Worm (Caenorhabditis elegans) whole organism, young adult: ENCODE data around the gene T07A5.7.

Experiments used
- B0261.1 ChIP-seq: sonication (generic microtip); optimal IDR thresholded peaks from 2 replicates; lab custom pipeline; 2016; ENCODE audit warnings: mild to moderate bottlenecking, missing genetic modification characterization, moderate library complexity, missing compliant biosample characterization
- C17E4.6 ChIP-seq: fragments of 200-800 bp; sonication (Bioruptor generic); IDR thresholded peaks from 2 replicates; pipeline ENCODE4 v1.3.6; 2022; ENCODE audit warnings: missing genetic modification reagents, missing genetic modification characterization, missing compliant biosample characterization
- F33H1.4 ChIP-seq: fragments of 200-800 bp; sonication (Bioruptor generic); IDR thresholded peaks from 2 replicates; pipeline ENCODE4 v1.3.6; 2022; ENCODE audit warnings: missing genetic modification reagents, missing genetic modification characterization, missing compliant biosample characterization
- F39B2.1 ChIP-seq: fragments of 200-800 bp; sonication (Bioruptor generic); IDR thresholded peaks from 2 replicates; pipeline ENCODE4 v1.3.6; 2022; ENCODE audit warnings: missing genetic modification reagents, missing genetic modification characterization, missing compliant biosample characterization
- F57A8.1 ChIP-seq: fragments of 200-800 bp; sonication (Bioruptor generic); optimal IDR thresholded peaks from 2 replicates; lab custom pipeline; 2018; ENCODE audit warnings: mild to moderate bottlenecking, missing genetic modification characterization, moderate library complexity, missing compliant biosample characterization
- K11D2.4 ChIP-seq: fragments of 200-800 bp; sonication (Bioruptor generic); IDR thresholded peaks from 2 replicates; pipeline ENCODE4 v1.3.6; 2022; ENCODE audit warnings: missing genetic modification reagents, missing genetic modification characterization, missing compliant biosample characterization
- Y56A3A.18 ChIP-seq: fragments of 200-800 bp; sonication (Bioruptor generic); IDR thresholded peaks from 2 replicates; pipeline ENCODE4 v1.3.6; 2022; ENCODE audit warnings: missing genetic modification reagents, missing genetic modification characterization, missing compliant biosample characterization
- Y67H2A.10 ChIP-seq: fragments of 200-800 bp; sonication (Bioruptor generic); conservative IDR thresholded peaks from 2 replicates; pipeline ENCODE4 v1.3.6; 2022; ENCODE audit warnings: missing genetic modification reagents, missing genetic modification characterization, missing compliant biosample characterization
- Y79H2A.3 ChIP-seq: fragments of 200-800 bp; sonication (Bioruptor generic); conservative IDR thresholded peaks from 2 replicates; pipeline ENCODE4 v1.3.6; 2022; ENCODE audit warnings: missing genetic modification reagents, missing genetic modification characterization, missing compliant biosample characterization
- aptf-3 ChIP-seq: fragments of 200-800 bp; sonication (Bioruptor generic); IDR thresholded peaks from 2 replicates; pipeline ENCODE4 v1.3.6; 2022; ENCODE audit warnings: missing genetic modification characterization, missing compliant biosample characterization
- bed-2 ChIP-seq: fragments of 200-800 bp; sonication (Bioruptor generic); IDR thresholded peaks from 2 replicates; pipeline ENCODE4 v1.3.6; 2022; ENCODE audit warnings: missing genetic modification reagents, missing genetic modification characterization, missing compliant biosample characterization
- ccch-3 ChIP-seq: fragments of 200-800 bp; sonication (Bioruptor generic); optimal IDR thresholded peaks from 2 replicates; lab custom pipeline; 2018; ENCODE audit warnings: mild to moderate bottlenecking, missing genetic modification characterization, missing compliant biosample characterization
- ceh-79 ChIP-seq: sonication (generic microtip); optimal IDR thresholded peaks from 2 replicates; lab custom pipeline; 2017; ENCODE audit warnings: mild to moderate bottlenecking, missing genetic modification characterization, missing compliant biosample characterization
- die-1 ChIP-seq: sonication (generic microtip); optimal IDR thresholded peaks from 2 replicates; lab custom pipeline; 2016; ENCODE audit warnings: missing genotype, mild to moderate bottlenecking, missing genetic modification characterization, missing compliant biosample characterization
- efl-1 ChIP-seq: fragments of 150-350 bp; optimal IDR thresholded peaks from 2 replicates; lab custom pipeline; 2014; ENCODE audit warnings: missing biosample characterization, missing genetic modification reagents, missing genetic modification characterization
- egrh-3 ChIP-seq: fragments of 200-800 bp; sonication (Bioruptor generic); IDR thresholded peaks from 2 replicates; pipeline ENCODE4 v1.3.6; 2022; ENCODE audit warnings: missing genetic modification reagents, missing genetic modification characterization, missing compliant biosample characterization
- ekl-4 ChIP-seq: fragments of 200-800 bp; sonication (Bioruptor generic); IDR thresholded peaks from 2 replicates; pipeline ENCODE4 v1.3.6; 2022; ENCODE audit warnings: missing genetic modification reagents, missing genetic modification characterization, missing compliant biosample characterization
- fkh-3 ChIP-seq: sonication (generic microtip); optimal IDR thresholded peaks from 2 replicates; lab custom pipeline; 2016; ENCODE audit warnings: mild to moderate bottlenecking, missing genetic modification characterization, missing compliant biosample characterization
- lin-40 ChIP-seq: sonication (generic microtip); optimal IDR thresholded peaks from 2 replicates; lab custom pipeline; 2016; ENCODE audit warnings: missing genetic modification characterization, mild to moderate bottlenecking, missing compliant biosample characterization, missing genotype, missing genetic modification reagents
- madf-10 ChIP-seq: sonication (generic microtip); optimal IDR thresholded peaks from 2 replicates; lab custom pipeline; 2016; ENCODE audit warnings: mild to moderate bottlenecking, missing genetic modification characterization, missing compliant biosample characterization
- madf-8 ChIP-seq: fragments of 200-800 bp; sonication (Bioruptor generic); conservative IDR thresholded peaks from 2 replicates; pipeline ENCODE4 v1.3.6; 2022; ENCODE audit warnings: missing genetic modification reagents, missing genetic modification characterization, missing compliant biosample characterization
- mxl-1 ChIP-seq: sonication (generic microtip); optimal IDR thresholded peaks from 2 replicates; lab custom pipeline; 2016; ENCODE audit warnings: missing genetic modification characterization, missing compliant biosample characterization
- nfya-1 ChIP-seq: sonication (generic microtip); optimal IDR thresholded peaks from 2 replicates; lab custom pipeline; 2017; ENCODE audit warnings: antibody characterized with exemption, missing compliant biosample characterization, missing genetic modification characterization, borderline replicate concordance; ENCODE audit not compliant: insufficient read depth
- nfya-2 ChIP-seq: fragments of 200-800 bp; sonication (Bioruptor generic); IDR thresholded peaks from 2 replicates; pipeline ENCODE4 v1.3.6; 2022; ENCODE audit warnings: missing genetic modification reagents, missing genetic modification characterization, missing compliant biosample characterization
- nhr-90 ChIP-seq: sonication (generic microtip); optimal IDR thresholded peaks from 2 replicates; lab custom pipeline; 2016; ENCODE audit warnings: missing genotype, mild to moderate bottlenecking, missing genetic modification characterization, missing compliant biosample characterization
- pbrm-1 ChIP-seq: fragments of 200-800 bp; sonication (Bioruptor generic); IDR thresholded peaks from 2 replicates; pipeline ENCODE4 v1.3.6; 2022; ENCODE audit warnings: missing genetic modification reagents, missing genetic modification characterization, missing compliant biosample characterization
- rec-8 ChIP-seq, 2 experiments: sonication (generic microtip); optimal IDR thresholded peaks; 2 replicates each; lab custom pipeline; 2016; ENCODE audit warnings: mild to moderate bottlenecking in 2 of 2, missing genetic modification characterization in 2 of 2, missing genetic modification reagents in 2 of 2, missing genotype in 2 of 2, missing biosample characterization in 1 of 2, missing compliant biosample characterization in 1 of 2, moderate library complexity in 1 of 2
- rpc-1 ChIP-seq, 2 experiments: fragments of 150-350 bp in 1 of 2; sonication (generic microtip) in 1 of 2; optimal IDR thresholded peaks; 2 replicates each; lab custom pipeline; 2014 to 2018; ENCODE audit warnings: missing biosample characterization in 1 of 2, missing genetic modification characterization in 1 of 2, missing genetic modification reagents in 1 of 2, missing genotype in 1 of 2
- snpc-4 ChIP-seq, 5 experiments: fragments of 150-350 bp in 1 of 5; sonication (generic microtip) in 4 of 5; optimal IDR thresholded peaks; 2 replicates each; lab custom pipeline; 2014 to 2018; ENCODE audit warnings: missing genetic modification characterization in 5 of 5, missing biosample characterization in 3 of 5, antibody characterized with exemption in 2 of 5, mild to moderate bottlenecking in 2 of 5, missing compliant biosample characterization in 2 of 5, missing genotype in 2 of 5, moderate library complexity in 2 of 5, missing genetic modification reagents in 1 of 5
- somi-1 ChIP-seq: fragments of 200-800 bp; sonication (Bioruptor generic); optimal IDR thresholded peaks from 2 replicates; lab custom pipeline; 2018; ENCODE audit warnings: mild to moderate bottlenecking, missing genetic modification characterization, missing compliant biosample characterization
- sptf-2 ChIP-seq: fragments of 200-800 bp; sonication (Bioruptor generic); optimal IDR thresholded peaks from 2 replicates; lab custom pipeline; 2018; ENCODE audit warnings: mild to moderate bottlenecking, missing genetic modification characterization, missing compliant biosample characterization
- zfh-2 ChIP-seq: fragments of 200-800 bp; sonication (Bioruptor generic); conservative IDR thresholded peaks from 2 replicates; pipeline ENCODE4 v1.3.6; 2022; ENCODE audit warnings: missing genetic modification reagents, missing genetic modification characterization, missing compliant biosample characterization
- ztf-25 ChIP-seq: fragments of 200-800 bp; sonication (Bioruptor generic); IDR thresholded peaks from 2 replicates; pipeline ENCODE4 v1.3.6; 2022; ENCODE audit warnings: missing genetic modification reagents, missing genetic modification characterization, missing compliant biosample characterization
- ztf-26 ChIP-seq: sonication (generic microtip); optimal IDR thresholded peaks from 2 replicates; lab custom pipeline; 2017; ENCODE audit warnings: missing genetic modification characterization, missing compliant biosample characterization
- ztf-28 ChIP-seq: fragments of 200-800 bp; sonication (Bioruptor generic); IDR thresholded peaks from 2 replicates; pipeline ENCODE4 v1.3.6; 2022; ENCODE audit warnings: missing genetic modification reagents, missing genetic modification characterization, missing compliant biosample characterization
- ztf-6 ChIP-seq: fragments of 200-800 bp; sonication (Bioruptor generic); IDR thresholded peaks from 2 replicates; pipeline ENCODE4 v1.3.6; 2022; ENCODE audit warnings: missing genetic modification reagents, missing genetic modification characterization, missing compliant biosample characterization

The T07A5.7 gene

DNA sequence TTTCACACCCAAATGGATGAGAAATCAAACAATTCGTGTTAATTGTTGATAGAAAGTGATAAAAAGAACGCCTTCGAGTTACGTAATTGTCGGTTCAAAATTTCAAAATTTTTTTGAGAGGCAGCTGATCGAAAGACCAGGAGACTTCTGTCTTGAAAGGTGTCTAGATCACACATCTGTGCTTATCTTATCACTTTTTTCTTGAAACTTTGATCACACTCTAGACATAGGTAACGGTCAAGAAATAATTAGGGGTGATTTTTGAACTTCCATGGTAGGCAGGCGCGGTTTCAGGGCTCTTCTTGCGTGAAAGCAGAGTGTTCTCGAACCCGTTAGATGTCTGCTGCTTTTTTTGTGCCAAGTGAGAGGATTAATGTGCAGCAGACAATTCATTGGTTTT lies 17.6 kb downstream of the T07A5.7 start (continued):
- TF ChIP-seq madf-8 (GFP tag; lab: Robert Waterston, UW) (no peak), C17E4.6 (GFP tag; lab: Robert Waterston, UW) (no peak), somi-1 (GFP tag; lab: Kevin White, UChicago) (no peak), snpc-4 (GFP tag; optimal IDR thresholded peaks at IDR 0.05; lab: Kevin White, UChicago) (no peak), snpc-4 (tag; optimal IDR thresholded peaks at IDR 0.05; lab: Kevin White, UChicago) (peak in 1 of 4 experiments; percentile 23)

ce11 chrIII:10290541-10290940 lies 20.4 kb downstream of the T07A5.7 start:
- TF ChIP-seq nfya-1 (tag; lab: Kevin White, UChicago) (no peak), F57A8.1 (GFP tag; lab: Kevin White, UChicago) (no peak), ztf-26 (peak; percentile 24), pbrm-1 (GFP tag; lab: Robert Waterston, UW) (no peak), sptf-2 (GFP tag; lab: Kevin White, UChicago) (no peak), somi-1 (GFP tag; lab: Kevin White, UChicago) (peak; percentile 57), efl-1 (GFP tag; lab: Kevin White, UChicago) (no peak), F39B2.1 (GFP tag; lab: Robert Waterston, UW) (no peak), rpc-1 (optimal IDR thresholded peaks at IDR 0.05; lab: Kevin White, UChicago) (no peak), rpc-1 (tag; optimal IDR thresholded peaks at IDR 0.05; lab: Kevin White, UChicago) (no peak)

- TF ChIP-seq ceh-79 (tag; lab: Kevin White, UChicago): no peak
- TF ChIP-seq egrh-3: no peak
- TF ChIP-seq lin-40 (tag; lab: Kevin White, UChicago): no peak
- TF ChIP-seq zfh-2 (GFP tag; lab: Robert Waterston, UW): no peak
- no peak for TF ChIP-seq K11D2.4 (GFP tag; lab: Robert Waterston, UW)
- TF ChIP-seq bed-2 (GFP tag; lab: Robert Waterston, UW): no peak
- TF ChIP-seq aptf-3: no peak
- TF ChIP-seq nfya-2 (GFP tag; lab: Robert Waterston, UW): no peak
- no peak for TF ChIP-seq fkh-3
- TF ChIP-seq C17E4.6 (GFP tag; lab: Robert Waterston, UW): no peak
- TF ChIP-seq ztf-28 (GFP tag; lab: Robert Waterston, UW): no peak
- TF ChIP-seq Y79H2A.3 (GFP tag; lab: Robert Waterston, UW): no peak
- TF ChIP-seq mxl-1 (tag; lab: Kevin White, UChicago): no peak
- no peak for TF ChIP-seq Y67H2A.10 (GFP tag; lab: Robert Waterston, UW)
- no peak for TF ChIP-seq ekl-4
- no peak for TF ChIP-seq F33H1.4 (GFP tag; lab: Robert Waterston, UW)
- no peak for TF ChIP-seq ztf-25 (GFP tag; lab: Robert Waterston, UW)
- no peak for TF ChIP-seq ccch-3 (GFP tag; lab: Kevin White, UChicago)
- no peak for TF ChIP-seq nhr-90 (tag; lab: Kevin White, UChicago)
- TF ChIP-seq madf-10 (tag; lab: Kevin White, UChicago): no peak
Measured at ce11 chrIII:10289790-10290189, 21.1 kb downstream of the T07A5.7 start.

- TF ChIP-seq C17E4.6 (GFP tag; lab: Robert Waterston, UW): no peak
- TF ChIP-seq egrh-3: no peak
- TF ChIP-seq B0261.1 (tag; lab: Kevin White, UChicago): no peak
- TF ChIP-seq Y56A3A.18 (GFP tag; lab: Robert Waterston, UW): no peak
- TF ChIP-seq ztf-6 (GFP tag; lab: Robert Waterston, UW): no peak
- no peak for TF ChIP-seq die-1 (tag; lab: Kevin White, UChicago)
- TF ChIP-seq rec-8 (tag; optimal IDR thresholded peaks at IDR 0.05; lab: Kevin White, UChicago): no peak
- no peak for TF ChIP-seq ekl-4
- TF ChIP-seq snpc-4 (GFP tag; optimal IDR thresholded peaks at IDR 0.05; lab: Kevin White, UChicago): no peak
- TF ChIP-seq snpc-4 (tag; optimal IDR thresholded peaks at IDR 0.05; lab: Kevin White, UChicago): no peak
- TF ChIP-seq, all 124 proteins: peak for 0
Measured at ce11 chrIII:10285623-10286022, 25.3 kb downstream of the T07A5.7 start, which contains the start of gene K10G9.2. K10G9.2 (plus strand) TSS chrIII:10285923.
